Worm (Caenorhabditis elegans) whole organism, late embryonic: ENCODE data around the gene C15H7.4.
"Not testable (repeated sequence)": the region's sequence is repeated elsewhere in the genome, so short reads cannot be mapped to it uniquely, and the experiment has no call there.

ENCODE experiments used
- C08G9.2 ChIP-seq: sonication (generic microtip); optimal IDR thresholded peaks from 2 replicates; lab custom pipeline; 2016; ENCODE audit warnings: mild to moderate bottlenecking, missing genetic modification characterization, moderate library complexity, missing compliant biosample characterization
- C38D4.7 ChIP-seq: fragments of 200-800 bp; sonication (Bioruptor generic); optimal IDR thresholded peaks from 2 replicates; lab custom pipeline; 2018; ENCODE audit warnings: mild to moderate bottlenecking, missing genetic modification characterization, moderate library complexity, missing compliant biosample characterization
- T23F11.4 ChIP-seq: fragments of 200-800 bp; sonication (Bioruptor generic); optimal IDR thresholded peaks from 2 replicates; lab custom pipeline; 2018; ENCODE audit warnings: mild to moderate bottlenecking, missing genetic modification characterization, missing compliant biosample characterization
- Y22D7AL.16 ChIP-seq: sonication (generic microtip); optimal IDR thresholded peaks from 2 replicates; lab custom pipeline; 2016; ENCODE audit warnings: missing genetic modification characterization, missing compliant biosample characterization
- ahr-1 ChIP-seq: sonication (generic microtip); optimal IDR thresholded peaks from 2 replicates; lab custom pipeline; 2016; ENCODE audit warnings: missing genetic modification characterization, missing compliant biosample characterization
- ama-1 ChIP-seq: fragments of 150-350 bp; optimal IDR thresholded peaks from 2 replicates; lab custom pipeline; 2014
- ceh-18 ChIP-seq: sonication (generic microtip); optimal IDR thresholded peaks from 2 replicates; lab custom pipeline; 2016; ENCODE audit warnings: missing genetic modification characterization, missing compliant biosample characterization
- ceh-22 ChIP-seq: sonication (generic microtip); optimal IDR thresholded peaks from 2 replicates; lab custom pipeline; 2017; ENCODE audit warnings: missing biosample characterization, missing genetic modification characterization
- ceh-34 ChIP-seq: sonication (generic microtip); optimal IDR thresholded peaks from 2 replicates; lab custom pipeline; 2016; ENCODE audit warnings: mild to moderate bottlenecking, missing genetic modification characterization, missing compliant biosample characterization
- ceh-45 ChIP-seq: fragments of 200-800 bp; sonication (Bioruptor generic); IDR thresholded peaks from 2 replicates; pipeline ENCODE4 v1.3.6; 2022; ENCODE audit warnings: missing genetic modification reagents, missing genetic modification characterization, missing compliant biosample characterization
- che-1 ChIP-seq: sonication (generic microtip); optimal IDR thresholded peaks from 2 replicates; lab custom pipeline; 2016; ENCODE audit warnings: mild to moderate bottlenecking, missing genetic modification characterization, missing compliant biosample characterization
- elt-2 ChIP-seq: sonication (generic microtip); optimal IDR thresholded peaks from 2 replicates; lab custom pipeline; 2016; ENCODE audit warnings: missing genetic modification reagents, missing genetic modification characterization, missing compliant biosample characterization
- eyg-1 ChIP-seq: sonication (generic microtip); optimal IDR thresholded peaks from 2 replicates; lab custom pipeline; 2016; ENCODE audit warnings: missing genotype, missing genetic modification characterization, missing compliant biosample characterization
- fkh-10 ChIP-seq: fragments of 150-350 bp; optimal IDR thresholded peaks from 2 replicates; lab custom pipeline; 2014; ENCODE audit warnings: missing biosample characterization, missing genetic modification reagents, missing genetic modification characterization
- fkh-6 ChIP-seq: sonication (generic microtip); optimal IDR thresholded peaks from 2 replicates; lab custom pipeline; 2016; ENCODE audit warnings: missing genetic modification characterization, missing compliant biosample characterization
- hlh-30 ChIP-seq: sonication (generic microtip); optimal IDR thresholded peaks from 2 replicates; lab custom pipeline; 2017; ENCODE audit warnings: antibody characterized with exemption, missing genetic modification characterization, missing compliant biosample characterization; ENCODE audit not compliant: insufficient read depth
- hlh-6 ChIP-seq: sonication (generic microtip); optimal IDR thresholded peaks from 2 replicates; lab custom pipeline; 2016; ENCODE audit warnings: missing genotype, missing genetic modification characterization, missing compliant biosample characterization
- hlh-8 ChIP-seq: sonication (generic microtip); optimal IDR thresholded peaks from 2 replicates; lab custom pipeline; 2016; ENCODE audit warnings: missing genotype, missing genetic modification characterization, missing compliant biosample characterization
- lin-11 ChIP-seq: fragments of 200-800 bp; sonication (Bioruptor generic); optimal IDR thresholded peaks from 2 replicates; lab custom pipeline; 2018; ENCODE audit warnings: mild to moderate bottlenecking, missing genetic modification characterization, missing compliant biosample characterization
- madf-2 ChIP-seq: sonication (generic microtip); optimal IDR thresholded peaks from 2 replicates; lab custom pipeline; 2017; ENCODE audit warnings: missing genetic modification characterization, missing compliant biosample characterization
- mec-3 ChIP-seq: sonication (generic microtip); optimal IDR thresholded peaks from 2 replicates; lab custom pipeline; 2016; ENCODE audit warnings: borderline replicate concordance, missing genetic modification characterization, missing compliant biosample characterization
- nfya-1 ChIP-seq: sonication (generic microtip); optimal IDR thresholded peaks from 2 replicates; lab custom pipeline; 2017; ENCODE audit warnings: missing genetic modification characterization, mild to moderate bottlenecking, missing compliant biosample characterization, antibody characterized with exemption, moderate library complexity
- nhr-11 ChIP-seq: fragments of 150-350 bp; optimal IDR thresholded peaks from 2 replicates; lab custom pipeline; 2014; ENCODE audit warnings: missing biosample characterization, missing genetic modification characterization
- nhr-232 ChIP-seq: sonication (generic microtip); optimal IDR thresholded peaks from 2 replicates; lab custom pipeline; 2016; ENCODE audit warnings: missing genetic modification characterization, missing compliant biosample characterization
- npax-4 ChIP-seq: sonication (generic microtip); optimal IDR thresholded peaks from 2 replicates; lab custom pipeline; 2016; ENCODE audit warnings: missing genetic modification characterization, missing compliant biosample characterization
- odd-2 ChIP-seq: sonication (generic microtip); optimal IDR thresholded peaks from 2 replicates; lab custom pipeline; 2017; ENCODE audit warnings: antibody characterized with exemption, mild to moderate bottlenecking, missing genetic modification characterization, missing compliant biosample characterization
- pax-1 ChIP-seq: fragments of 150-350 bp; optimal IDR thresholded peaks from 2 replicates; lab custom pipeline; 2014; ENCODE audit warnings: missing biosample characterization, missing genetic modification characterization
- pha-2 ChIP-seq: sonication (generic microtip); optimal IDR thresholded peaks from 2 replicates; lab custom pipeline; 2017; ENCODE audit warnings: mild to moderate bottlenecking, missing genetic modification characterization, missing compliant biosample characterization
- rnt-1 ChIP-seq: sonication (generic microtip); optimal IDR thresholded peaks from 2 replicates; lab custom pipeline; 2016; ENCODE audit warnings: missing genetic modification characterization, missing compliant biosample characterization
- sox-2 ChIP-seq: fragments of 200-800 bp; sonication (Bioruptor generic); IDR thresholded peaks from 2 replicates; pipeline ENCODE4 v1.3.6; 2022; ENCODE audit warnings: missing genetic modification reagents, missing genetic modification characterization, missing compliant biosample characterization
- sox-4 ChIP-seq: sonication (generic microtip); optimal IDR thresholded peaks from 2 replicates; lab custom pipeline; 2017; ENCODE audit warnings: mild to moderate bottlenecking, missing genetic modification characterization, inconsistent platforms, missing compliant biosample characterization
- syd-9 ChIP-seq: sonication (generic microtip); optimal IDR thresholded peaks from 2 replicates; lab custom pipeline; 2016; ENCODE audit warnings: mild to moderate bottlenecking, missing genetic modification characterization, moderate library complexity, missing compliant biosample characterization
- tbx-7 ChIP-seq: sonication (generic microtip); optimal IDR thresholded peaks from 2 replicates; lab custom pipeline; 2016; ENCODE audit warnings: missing genotype, missing genetic modification characterization, missing compliant biosample characterization
- unc-42 ChIP-seq: sonication (generic microtip); optimal IDR thresholded peaks from 2 replicates; lab custom pipeline; 2016; ENCODE audit warnings: missing genotype, missing genetic modification characterization, missing compliant biosample characterization
- unc-55 ChIP-seq: sonication (generic microtip); optimal IDR thresholded peaks from 2 replicates; lab custom pipeline; 2017; ENCODE audit warnings: missing biosample characterization, missing genetic modification reagents, missing genetic modification characterization
- unc-86 ChIP-seq: sonication (generic microtip); optimal IDR thresholded peaks from 2 replicates; lab custom pipeline; 2016; ENCODE audit warnings: missing genetic modification characterization, missing compliant biosample characterization

C15H7.4 gene

ce11 chrIII:9689377-9689776, 33.7 kb upstream of the C15H7.4 start:
- TF ChIP-seq nhr-232 (tag; lab: Kevin White, UChicago): no peak
- no peak for TF ChIP-seq unc-42 (tag; lab: Kevin White, UChicago)
- TF ChIP-seq fkh-10 (GFP tag; lab: Kevin White, UChicago): no peak
- TF ChIP-seq unc-55: no peak
- TF ChIP-seq hlh-30 (tag; lab: Kevin White, UChicago): no peak
- no peak for TF ChIP-seq T23F11.4 (GFP tag; lab: Kevin White, UChicago)
- no peak for TF ChIP-seq C08G9.2
- TF ChIP-seq ceh-45 (GFP tag; lab: Robert Waterston, UW): no peak
- no peak for TF ChIP-seq lin-11
- TF ChIP-seq ahr-1 (tag; lab: Kevin White, UChicago): no peak
- no peak for TF ChIP-seq ama-1 (lab: Kevin White, UChicago)
- TF ChIP-seq hlh-6: no peak
- no peak for TF ChIP-seq hlh-8
- no peak for TF ChIP-seq eyg-1
- TF ChIP-seq C38D4.7 (GFP tag; lab: Kevin White, UChicago): no peak

DNA sequence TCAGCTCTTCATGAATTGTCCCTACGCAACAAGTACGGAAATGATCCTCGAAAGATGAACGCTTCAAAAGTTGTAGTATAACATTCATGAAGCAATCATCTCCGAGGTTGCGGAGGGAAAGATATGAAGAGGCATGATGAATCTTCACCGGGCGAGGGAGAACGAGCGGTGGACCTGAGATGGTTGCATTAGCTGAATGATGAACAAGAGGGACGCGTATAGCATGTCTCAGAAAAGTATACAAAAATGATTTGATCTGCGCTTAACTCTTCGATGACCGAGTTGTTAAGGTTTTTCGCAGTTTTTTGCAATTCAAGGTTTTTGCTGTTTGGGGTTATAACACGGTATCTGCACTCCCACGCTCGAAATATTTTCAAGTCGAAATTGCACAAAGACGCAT, 30.3 kb upstream of the C15H7.4 start, which contains the start of gene C07A9.10:
Gene C07A9.10 (minus strand): TSS at position 101 of the 400 bp plus-strand sequence.
- TF ChIP-seq ceh-45 (GFP tag; lab: Robert Waterston, UW) (no peak), syd-9 (tag; lab: Kevin White, UChicago) (no peak), Y22D7AL.16 (tag; lab: Kevin White, UChicago) (no peak), ceh-34 (no peak), madf-2 (tag; lab: Kevin White, UChicago) (no peak), pha-2 (tag; lab: Kevin White, UChicago) (no peak), nfya-1 (no peak), ceh-22 (tag; lab: Kevin White, UChicago) (no peak)

- not testable (repeated sequence) for TF ChIP-seq hlh-30, ahr-1, fkh-6 (tag; lab: Kevin White, UChicago)
Observed at ce11 chrIII:9682729-9683128, 27.0 kb upstream of the C15H7.4 start, which contains the start of gene C07A9.5. Gene C07A9.5 (minus strand): TSS chrIII:9682829.

ce11 chrIII:9681206-9681605, 25.5 kb upstream of the C15H7.4 start, which contains the start of gene C07A9.13:
Gene C07A9.13 (minus strand): TSS chrIII:9681306.
- not testable (repeated sequence) for TF ChIP-seq tbx-7 (tag; lab: Kevin White, UChicago); fkh-10 (GFP tag; lab: Kevin White, UChicago); unc-86 (tag; lab: Kevin White, UChicago)

DNA sequence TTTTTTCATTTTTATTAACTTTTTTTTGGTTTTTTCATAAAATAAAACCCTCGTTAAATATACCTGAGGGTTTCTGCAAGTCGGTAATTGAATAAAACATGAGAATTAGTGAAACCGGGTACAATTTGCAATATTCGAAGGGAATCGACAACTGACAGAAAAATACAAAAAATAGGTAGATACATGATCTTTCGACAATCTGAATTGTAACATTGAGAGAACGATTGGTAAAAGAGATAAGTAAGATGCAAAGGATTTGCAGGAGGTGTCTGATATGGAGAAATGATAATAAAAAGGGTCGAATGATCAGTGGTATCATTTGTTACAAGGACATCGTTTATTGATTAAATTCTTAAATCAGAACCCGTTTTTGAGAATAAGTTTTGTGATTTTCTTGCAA, 23.1 kb upstream of the C15H7.4 start, which contains the start of gene ugt-60:
Gene ugt-60 (minus strand): TSS at position 233 of the 400 bp plus-strand sequence.
- TF ChIP-seq C08G9.2 (no peak), nhr-11 (tag; lab: Kevin White, UChicago) (peak; percentile 5)

ce11 chrIII:9669546-9669945, 13.8 kb upstream of the C15H7.4 start:
- TF ChIP-seq T23F11.4 (GFP tag; lab: Kevin White, UChicago) (no peak), nhr-11 (tag; lab: Kevin White, UChicago) (no peak), pax-1 (tag; lab: Kevin White, UChicago) (no peak), hlh-8 (no peak), unc-42 (tag; lab: Kevin White, UChicago) (no peak), odd-2 (no peak), sox-4 (tag; lab: Kevin White, UChicago) (no peak), lin-11 (no peak), madf-2 (tag; lab: Kevin White, UChicago) (no peak), sox-2 (GFP tag; lab: Robert Waterston, UW) (no peak), pha-2 (tag; lab: Kevin White, UChicago) (no peak), elt-2 (tag; lab: Kevin White, UChicago) (no peak), hlh-30 (tag; lab: Kevin White, UChicago) (no peak), rnt-1 (tag; lab: Kevin White, UChicago) (no peak), che-1 (tag; lab: Kevin White, UChicago) (no peak), C08G9.2 (no peak), npax-4 (tag; lab: Kevin White, UChicago) (no peak), ceh-18 (tag; lab: Kevin White, UChicago) (no peak), mec-3 (tag; lab: Kevin White, UChicago) (no peak), hlh-6 (no peak)
